Fruit fly (Drosophila melanogaster) whole organism, prepupa: ENCODE data around the gene Dpck.

Experiments used
- CG10631 ChIP-seq: fragments of 200-800 bp; sonication (Bioruptor generic); optimal IDR thresholded peaks from 2 replicates; lab custom pipeline; 2016; ENCODE audit warnings: missing biosample characterization, missing genetic modification characterization
- CG10669 ChIP-seq: fragments of 200-800 bp; sonication (Bioruptor generic); optimal IDR thresholded peaks from 3 replicates; lab custom pipeline; 2018; ENCODE audit warnings: missing biosample characterization, mild to moderate bottlenecking, missing genetic modification characterization, moderate library complexity
- CG11294 ChIP-seq: fragments of 200-800 bp; sonication (Bioruptor generic); IDR thresholded peaks from 2 replicates; pipeline ENCODE4 v1.3.6; 2022; ENCODE audit warnings: missing biosample characterization, missing genetic modification characterization
- CG11762 ChIP-seq: fragments of 200-800 bp; sonication (Bioruptor generic); optimal IDR thresholded peaks from 3 replicates; lab custom pipeline; 2016; ENCODE audit warnings: missing biosample characterization, missing genetic modification characterization; ENCODE audit not compliant: insufficient read depth
- CG11902 ChIP-seq: fragments of 200-800 bp; sonication (Bioruptor generic); optimal IDR thresholded peaks from 3 replicates; lab custom pipeline; 2016; ENCODE audit warnings: missing biosample characterization, missing genetic modification characterization
- CG15336 ChIP-seq: fragments of 200-800 bp; sonication (Bioruptor generic); IDR thresholded peaks from 2 replicates; pipeline ENCODE4 v1.3.6; 2022; ENCODE audit warnings: missing biosample characterization, missing genetic modification characterization
- CG1621 ChIP-seq: fragments of 200-800 bp; sonication (Bioruptor generic); optimal IDR thresholded peaks from 3 replicates; lab custom pipeline; 2018; ENCODE audit warnings: missing biosample characterization, mild to moderate bottlenecking, missing genetic modification characterization
- CG3032 ChIP-seq: fragments of 200-800 bp; optimal IDR thresholded peaks from 2 replicates; lab custom pipeline; 2019; ENCODE audit warnings: missing biosample characterization, mild to moderate bottlenecking, missing genetic modification characterization, moderate library complexity
- CG31627 ChIP-seq: fragments of 200-800 bp; sonication (Bioruptor generic); optimal IDR thresholded peaks from 3 replicates; lab custom pipeline; 2016; ENCODE audit warnings: missing biosample characterization, missing genetic modification characterization
- CG32006 ChIP-seq: fragments of 200-800 bp; sonication (Bioruptor generic); optimal IDR thresholded peaks from 3 replicates; lab custom pipeline; 2017; ENCODE audit warnings: missing biosample characterization, mild to moderate bottlenecking, missing genetic modification characterization
- CG34406 ChIP-seq: fragments of 200-800 bp; sonication (Bioruptor generic); optimal IDR thresholded peaks from 3 replicates; lab custom pipeline; 2016; ENCODE audit warnings: missing biosample characterization, missing genetic modification characterization
- CG3919 ChIP-seq: fragments of 200-800 bp; sonication (Bioruptor generic); optimal IDR thresholded peaks from 3 replicates; lab custom pipeline; 2016; ENCODE audit warnings: missing biosample characterization, missing genetic modification characterization
- CG4318 ChIP-seq: fragments of 200-800 bp; sonication (Bioruptor generic); optimal IDR thresholded peaks from 3 replicates; lab custom pipeline; 2017; ENCODE audit warnings: missing biosample characterization, mild to moderate bottlenecking, missing genetic modification characterization
- CG6163 ChIP-seq: fragments of 200-800 bp; sonication (Bioruptor generic); IDR thresholded peaks from 3 replicates; pipeline ENCODE4 v1.3.6; 2022; ENCODE audit warnings: missing biosample characterization, missing genetic modification characterization
- CG6808 ChIP-seq: fragments of 200-800 bp; sonication (Bioruptor generic); optimal IDR thresholded peaks from 3 replicates; lab custom pipeline; 2017; ENCODE audit warnings: missing biosample characterization, missing genetic modification characterization, mild to moderate bottlenecking, moderate library complexity, missing genetic modification reagents
- CG6854 ChIP-seq: fragments of 200-800 bp; sonication (Bioruptor generic); optimal IDR thresholded peaks from 2 replicates; lab custom pipeline; 2017; ENCODE audit warnings: missing biosample characterization, mild to moderate bottlenecking, missing genetic modification characterization
- CG7368 ChIP-seq: fragments of 200-800 bp; sonication (Bioruptor generic); optimal IDR thresholded peaks from 3 replicates; lab custom pipeline; 2016; ENCODE audit warnings: missing biosample characterization, missing genetic modification characterization
- CG8119 ChIP-seq: fragments of 200-800 bp; sonication (Bioruptor generic); IDR thresholded peaks from 3 replicates; pipeline ENCODE4 v1.3.6; 2022; ENCODE audit warnings: missing biosample characterization, missing genetic modification characterization
- CG8319 ChIP-seq: fragments of 200-800 bp; sonication (Bioruptor generic); optimal IDR thresholded peaks from 3 replicates; lab custom pipeline; 2016; ENCODE audit warnings: missing biosample characterization, missing genetic modification characterization
- CG8632 ChIP-seq: fragments of 200-800 bp; sonication (Bioruptor generic); optimal IDR thresholded peaks from 3 replicates; lab custom pipeline; 2016; ENCODE audit warnings: missing biosample characterization, missing genetic modification characterization
- CG9139 ChIP-seq: fragments of 200-800 bp; sonication (Bioruptor generic); optimal IDR thresholded peaks from 3 replicates; lab custom pipeline; 2017; ENCODE audit warnings: missing biosample characterization, mild to moderate bottlenecking, missing genetic modification characterization
- Eip75B ChIP-seq: fragments of 200-800 bp; sonication (Bioruptor generic); optimal IDR thresholded peaks from 3 replicates; lab custom pipeline; 2016; ENCODE audit warnings: missing biosample characterization, missing genetic modification characterization
- Eip78C ChIP-seq: fragments of 200-800 bp; sonication (Bioruptor generic); peaks from one replicate; lab custom pipeline; 2016; ENCODE audit warnings: missing biosample characterization, missing genetic modification characterization
- Eip93F ChIP-seq: fragments of 200-800 bp; sonication (Bioruptor generic); optimal IDR thresholded peaks from 2 replicates; lab custom pipeline; 2016; ENCODE audit warnings: missing biosample characterization, mild to moderate bottlenecking, missing genetic modification characterization
- Ets21C ChIP-seq: fragments of 200-800 bp; sonication (Bioruptor generic); optimal IDR thresholded peaks from 3 replicates; lab custom pipeline; 2016; ENCODE audit warnings: missing biosample characterization, missing genetic modification characterization
- Ets96B ChIP-seq: fragments of 200-800 bp; optimal IDR thresholded peaks from 2 replicates; lab custom pipeline; 2019; ENCODE audit warnings: missing biosample characterization, mild to moderate bottlenecking, missing genetic modification characterization, moderate library complexity
- Gug ChIP-seq: fragments of 200-800 bp; sonication (Bioruptor generic); IDR thresholded peaks from 2 replicates; pipeline ENCODE4 v1.3.6; 2022; ENCODE audit warnings: missing biosample characterization, missing genetic modification characterization
- Hr38 ChIP-seq: sonication (Bioruptor generic); optimal IDR thresholded peaks from 2 replicates; lab custom pipeline; 2016; ENCODE audit warnings: missing biosample characterization, missing genetic modification characterization
- Hr39 ChIP-seq: fragments of 200-800 bp; sonication (Bioruptor generic); optimal IDR thresholded peaks from 2 replicates; lab custom pipeline; 2016; ENCODE audit warnings: missing biosample characterization, missing genetic modification characterization
- Hr4 ChIP-seq: fragments of 200-800 bp; sonication (Bioruptor generic); optimal IDR thresholded peaks from 3 replicates; lab custom pipeline; 2016; ENCODE audit warnings: missing biosample characterization, missing genetic modification characterization
- Met ChIP-seq: fragments of 200-800 bp; sonication (Bioruptor generic); optimal IDR thresholded peaks from 3 replicates; lab custom pipeline; 2016; ENCODE audit warnings: missing biosample characterization, missing genetic modification characterization
- OdsH ChIP-seq: fragments of 200-800 bp; sonication (Bioruptor generic); optimal IDR thresholded peaks from 3 replicates; lab custom pipeline; 2016; ENCODE audit warnings: missing biosample characterization, missing genetic modification characterization
- Smox ChIP-seq: fragments of 200-800 bp; sonication (Bioruptor generic); optimal IDR thresholded peaks from 3 replicates; lab custom pipeline; 2016; ENCODE audit warnings: missing biosample characterization, missing genetic modification characterization
- Sox14 ChIP-seq: fragments of 200-800 bp; sonication (Bioruptor generic); optimal IDR thresholded peaks from 3 replicates; lab custom pipeline; 2016; ENCODE audit warnings: missing biosample characterization, missing genetic modification characterization
- Sox15 ChIP-seq: fragments of 200-800 bp; sonication (Bioruptor generic); optimal IDR thresholded peaks from 3 replicates; lab custom pipeline; 2016; ENCODE audit warnings: missing biosample characterization, missing genetic modification characterization
- achi ChIP-seq: fragments of 200-800 bp; sonication (Bioruptor generic); optimal IDR thresholded peaks from 3 replicates; lab custom pipeline; 2016; ENCODE audit warnings: missing biosample characterization, missing genetic modification characterization
- acj6 ChIP-seq: fragments of 200-800 bp; sonication (Bioruptor generic); optimal IDR thresholded peaks from 3 replicates; lab custom pipeline; 2016; ENCODE audit warnings: missing biosample characterization, missing genetic modification characterization
- cyc ChIP-seq: fragments of 200-800 bp; sonication (Bioruptor generic); optimal IDR thresholded peaks from 3 replicates; lab custom pipeline; 2016; ENCODE audit warnings: missing biosample characterization, missing genetic modification characterization
- dac ChIP-seq: fragments of 200-800 bp; sonication (Bioruptor generic); optimal IDR thresholded peaks from 2 replicates; lab custom pipeline; 2017; ENCODE audit warnings: missing biosample characterization, mild to moderate bottlenecking, missing genetic modification characterization
- eg ChIP-seq: fragments of 200-800 bp; sonication (Bioruptor generic); IDR thresholded peaks from 3 replicates; pipeline ENCODE4 v1.3.6; 2022; ENCODE audit warnings: missing biosample characterization, missing genetic modification characterization
- esn ChIP-seq: fragments of 200-800 bp; sonication (Bioruptor generic); optimal IDR thresholded peaks from 2 replicates; lab custom pipeline; 2016; ENCODE audit warnings: missing biosample characterization, mild to moderate bottlenecking, missing genetic modification characterization, moderate library complexity
- fd59A ChIP-seq: fragments of 200-800 bp; sonication (Bioruptor generic); optimal IDR thresholded peaks from 2 replicates; lab custom pipeline; 2017; ENCODE audit warnings: missing biosample characterization, mild to moderate bottlenecking, missing genetic modification characterization, missing genetic modification reagents
- fd85E ChIP-seq: fragments of 200-800 bp; sonication (Bioruptor generic); optimal IDR thresholded peaks from 3 replicates; lab custom pipeline; 2016; ENCODE audit warnings: missing biosample characterization, missing genetic modification characterization
- fkh ChIP-seq: fragments of 200-800 bp; sonication (Bioruptor generic); optimal IDR thresholded peaks from 3 replicates; lab custom pipeline; 2017; ENCODE audit warnings: missing biosample characterization, mild to moderate bottlenecking, missing genetic modification characterization, moderate library complexity
- net ChIP-seq: fragments of 200-800 bp; sonication (Bioruptor generic); optimal IDR thresholded peaks from 3 replicates; lab custom pipeline; 2016; ENCODE audit warnings: missing biosample characterization, missing genetic modification characterization
- pdm3 ChIP-seq: fragments of 200-800 bp; sonication (Bioruptor generic); optimal IDR thresholded peaks from 3 replicates; lab custom pipeline; 2016; ENCODE audit warnings: missing biosample characterization, missing genetic modification characterization
- salr ChIP-seq, 2 experiments: fragments of 200-800 bp; sonication (Bioruptor generic); optimal IDR thresholded peaks; 3 replicates each; lab custom pipeline; 2016 to 2018; ENCODE audit warnings: missing biosample characterization in 2 of 2, missing genetic modification characterization in 2 of 2, mild to moderate bottlenecking in 1 of 2
- ss ChIP-seq, 2 experiments: fragments of 200-800 bp; sonication (Bioruptor generic); optimal IDR thresholded peaks; 2 replicates in 1 of 2; 3 replicates in 1 of 2; lab custom pipeline; 2017 to 2018; ENCODE audit warnings: mild to moderate bottlenecking in 2 of 2, missing biosample characterization in 2 of 2, missing genetic modification characterization in 2 of 2, moderate library complexity in 1 of 2
- svp ChIP-seq: fragments of 200-800 bp; sonication (Bioruptor generic); peaks from one replicate; lab custom pipeline; 2016; ENCODE audit warnings: missing biosample characterization, missing genetic modification characterization
- topi ChIP-seq: fragments of 200-800 bp; sonication (Bioruptor generic); optimal IDR thresholded peaks from 3 replicates; lab custom pipeline; 2016; ENCODE audit warnings: missing biosample characterization, missing genetic modification characterization
- vri ChIP-seq: fragments of 200-800 bp; sonication (Bioruptor generic); optimal IDR thresholded peaks from 3 replicates; lab custom pipeline; 2016; ENCODE audit warnings: missing biosample characterization, mild to moderate bottlenecking, missing genetic modification characterization

The Dpck gene

dm6 chr3R:7108589-7109312, 26.8 kb downstream of the Dpck start:
- peak; percentile 94 for TF ChIP-seq Ets21C (GFP tag; lab: Kevin White, UChicago)
- peak; percentile 99 for TF ChIP-seq Hr4 (GFP tag; lab: Kevin White, UChicago)
- peak; percentile 92 for TF ChIP-seq CG8319
- TF ChIP-seq Sox14 = peak; percentile 97
- TF ChIP-seq Met (GFP tag; lab: Kevin White, UChicago) = peak; percentile 98
- peak; percentile 95 for TF ChIP-seq CG8632 (GFP tag; lab: Kevin White, UChicago)
- TF ChIP-seq Eip93F = peak; percentile 71
- peak; percentile 97 for TF ChIP-seq pdm3
- peak; percentile 96 for TF ChIP-seq Eip75B (GFP tag; lab: Kevin White, UChicago)
- peak; percentile 97 for TF ChIP-seq Smox (GFP tag; lab: Kevin White, UChicago)
- TF ChIP-seq CG3919 = peak; percentile 97
- peak; percentile 98 for TF ChIP-seq CG32006 (GFP tag; lab: Kevin White, UChicago)
- TF ChIP-seq CG10631 = peak; percentile 97
- TF ChIP-seq svp (GFP tag; lab: Kevin White, UChicago) = peak; percentile 99
- TF ChIP-seq dac (GFP tag; lab: Kevin White, UChicago) = peak; percentile 74
- no peak for TF ChIP-seq CG6163 (GFP tag; lab: Robert Waterston, UW)
- no peak for TF ChIP-seq eg (GFP tag; lab: Robert Waterston, UW)
- peak; percentile 97 for TF ChIP-seq cyc (GFP tag; lab: Kevin White, UChicago)
- peak; percentile 96 for TF ChIP-seq net (GFP tag; lab: Kevin White, UChicago)
- TF ChIP-seq achi (GFP tag; lab: Kevin White, UChicago) = peak; percentile 96
- peak; percentile 98 for TF ChIP-seq OdsH (GFP tag; lab: Kevin White, UChicago)
- TF ChIP-seq CG6808 (GFP tag; lab: Kevin White, UChicago) = peak; percentile 92
- peak; percentile 89 for TF ChIP-seq vri (GFP tag; lab: Kevin White, UChicago)
- peak; percentile 96 for TF ChIP-seq Ets96B
- TF ChIP-seq salr (GFP tag; optimal IDR thresholded peaks at IDR 0.05; lab: Kevin White, UChicago) = peak; percentile 73 to 99
- TF ChIP-seq CG4318 = peak; percentile 95
- TF ChIP-seq CG11294 (GFP tag; lab: Robert Waterston, UW) = no peak
- no peak for TF ChIP-seq CG15336 (GFP tag; lab: Robert Waterston, UW)
- TF ChIP-seq CG8119 (GFP tag; lab: Robert Waterston, UW) = no peak
- TF ChIP-seq CG7368 (GFP tag; lab: Kevin White, UChicago) = peak; percentile 92
- peak; percentile 96 for TF ChIP-seq acj6 (GFP tag; lab: Kevin White, UChicago)
- TF ChIP-seq esn = peak; percentile 98
- TF ChIP-seq CG3032 = peak; percentile 96
- TF ChIP-seq Eip78C (GFP tag; lab: Kevin White, UChicago) = peak; percentile 100
- TF ChIP-seq CG11762 = peak; percentile 96
- TF ChIP-seq ss (GFP tag; optimal IDR thresholded peaks at IDR 0.05; lab: Kevin White, UChicago) = peak; percentile 83 to 85
- peak; percentile 93 for TF ChIP-seq fd59A (GFP tag; lab: Kevin White, UChicago)
- TF ChIP-seq CG1621 (tag; lab: Kevin White, UChicago) = peak; percentile 84
- peak; percentile 85 for TF ChIP-seq fd85E (GFP tag; lab: Kevin White, UChicago)
- TF ChIP-seq Hr38 (GFP tag; lab: Kevin White, UChicago) = peak; percentile 82
- TF ChIP-seq fkh (GFP tag; lab: Kevin White, UChicago) = no peak
- TF ChIP-seq CG34406 (GFP tag; lab: Kevin White, UChicago) = peak; percentile 96
- TF ChIP-seq CG6854 (GFP tag; lab: Kevin White, UChicago) = peak; percentile 84
- TF ChIP-seq CG31627 (GFP tag; lab: Kevin White, UChicago) = peak; percentile 98
- peak; percentile 98 for TF ChIP-seq topi
- TF ChIP-seq CG9139 (GFP tag; lab: Kevin White, UChicago) = peak; percentile 85
- TF ChIP-seq Sox15 (GFP tag; lab: Kevin White, UChicago) = peak; percentile 90
- TF ChIP-seq Gug (GFP tag; lab: Robert Waterston, UW) = no peak
- TF ChIP-seq Hr39 (GFP tag; lab: Kevin White, UChicago) = peak; percentile 97
- TF ChIP-seq CG10669 (GFP tag; lab: Kevin White, UChicago) = peak; percentile 92
- peak; percentile 88 for TF ChIP-seq CG11902 (GFP tag; lab: Kevin White, UChicago)
